Worm (Caenorhabditis elegans): ENCODE data around the gene F59E11.6.

F59E11.6 gene

ce11 chrV:9030248-9030647 is 38.7 kb downstream of the F59E11.6 start, which contains the start of gene C25E10.5:
Gene C25E10.5, plus strand, starts transcription at chrV:9030548.
- TF ChIP-seq unc-62 (GFP tag; optimal IDR thresholded peaks at IDR 0.05) = no peak

- no peak for TF ChIP-seq unc-62 (GFP tag; optimal IDR thresholded peaks at IDR 0.05)
Observed at ce11 chrV:9033267-9033666, 41.7 kb downstream of the F59E11.6 start, which contains the start of gene C25E10.4. Gene C25E10.4, plus strand, starts transcription at chrV:9033567.

ce11 chrV:9035685-9036084 is 44.1 kb downstream of the F59E11.6 start, which contains the start of gene srsx-34:
Gene srsx-34, plus strand, starts transcription at chrV:9035985.
- no peak for TF ChIP-seq unc-62 (GFP tag; optimal IDR thresholded peaks at IDR 0.05)

- no peak for TF ChIP-seq unc-62 (GFP tag; optimal IDR thresholded peaks at IDR 0.05)
Observed at ce11 chrV:9041030-9041429, 49.4 kb downstream of the F59E11.6 start, which contains the start of gene cyp-33B1. Gene cyp-33B1, plus strand, starts transcription at chrV:9041330.

Measured in whole organism, dauer.